Worm (Caenorhabditis elegans) whole organism, late embryonic: ENCODE measurements around the gene B0272.4.

Experiments used
- C08G9.2 ChIP-seq: sonication (generic microtip); optimal IDR thresholded peaks from 2 replicates; lab custom pipeline; 2016; ENCODE audit warnings: mild to moderate bottlenecking, missing genetic modification characterization, moderate library complexity, missing compliant biosample characterization
- C38D4.7 ChIP-seq: fragments of 200-800 bp; sonication (Bioruptor generic); optimal IDR thresholded peaks from 2 replicates; lab custom pipeline; 2018; ENCODE audit warnings: mild to moderate bottlenecking, missing genetic modification characterization, moderate library complexity, missing compliant biosample characterization
- K02D7.2 ChIP-seq: sonication (generic microtip); optimal IDR thresholded peaks from 2 replicates; lab custom pipeline; 2017; ENCODE audit warnings: mild to moderate bottlenecking, missing genetic modification characterization, missing compliant biosample characterization
- K09A11.1 ChIP-seq: sonication (generic microtip); optimal IDR thresholded peaks from 2 replicates; lab custom pipeline; 2017; ENCODE audit warnings: antibody characterized with exemption, mild to moderate bottlenecking, missing genetic modification characterization, missing compliant biosample characterization; ENCODE audit not compliant: insufficient read depth
- T23F11.4 ChIP-seq: fragments of 200-800 bp; sonication (Bioruptor generic); optimal IDR thresholded peaks from 2 replicates; lab custom pipeline; 2018; ENCODE audit warnings: mild to moderate bottlenecking, missing genetic modification characterization, missing compliant biosample characterization
- ahr-1 ChIP-seq: sonication (generic microtip); optimal IDR thresholded peaks from 2 replicates; lab custom pipeline; 2016; ENCODE audit warnings: missing genetic modification characterization, missing compliant biosample characterization
- ceh-18 ChIP-seq: sonication (generic microtip); optimal IDR thresholded peaks from 2 replicates; lab custom pipeline; 2016; ENCODE audit warnings: missing genetic modification characterization, missing compliant biosample characterization
- ceh-19 ChIP-seq: fragments of 200-800 bp; sonication (Bioruptor generic); optimal IDR thresholded peaks from 2 replicates; lab custom pipeline; 2018; ENCODE audit warnings: mild to moderate bottlenecking, missing genetic modification characterization, missing compliant biosample characterization
- ceh-22 ChIP-seq: sonication (generic microtip); optimal IDR thresholded peaks from 2 replicates; lab custom pipeline; 2017; ENCODE audit warnings: missing biosample characterization, missing genetic modification characterization
- ceh-34 ChIP-seq: sonication (generic microtip); optimal IDR thresholded peaks from 2 replicates; lab custom pipeline; 2016; ENCODE audit warnings: mild to moderate bottlenecking, missing genetic modification characterization, missing compliant biosample characterization
- ceh-48 ChIP-seq: sonication (generic microtip); optimal IDR thresholded peaks from 2 replicates; lab custom pipeline; 2016; ENCODE audit warnings: missing genetic modification characterization, inconsistent platforms, missing compliant biosample characterization
- ceh-9 ChIP-seq: sonication (generic microtip); optimal IDR thresholded peaks from 2 replicates; lab custom pipeline; 2016; ENCODE audit warnings: mild to moderate bottlenecking, missing genetic modification characterization, inconsistent platforms, missing compliant biosample characterization
- che-1 ChIP-seq: sonication (generic microtip); optimal IDR thresholded peaks from 2 replicates; lab custom pipeline; 2016; ENCODE audit warnings: mild to moderate bottlenecking, missing genetic modification characterization, missing compliant biosample characterization
- dve-1 ChIP-seq: sonication (generic microtip); optimal IDR thresholded peaks from 2 replicates; lab custom pipeline; 2017; ENCODE audit warnings: antibody characterized with exemption, mild to moderate bottlenecking, missing genetic modification characterization, missing compliant biosample characterization
- elt-2 ChIP-seq: sonication (generic microtip); optimal IDR thresholded peaks from 2 replicates; lab custom pipeline; 2016; ENCODE audit warnings: missing genetic modification reagents, missing genetic modification characterization, missing compliant biosample characterization
- ets-4 ChIP-seq: sonication (generic microtip); optimal IDR thresholded peaks from 2 replicates; lab custom pipeline; 2016; ENCODE audit warnings: missing genetic modification characterization, missing compliant biosample characterization
- fkh-10 ChIP-seq: fragments of 150-350 bp; optimal IDR thresholded peaks from 2 replicates; lab custom pipeline; 2014; ENCODE audit warnings: missing biosample characterization, missing genetic modification reagents, missing genetic modification characterization
- gmeb-2 ChIP-seq: sonication (generic microtip); optimal IDR thresholded peaks from 2 replicates; lab custom pipeline; 2016; ENCODE audit warnings: missing genetic modification characterization, inconsistent platforms, missing compliant biosample characterization
- hlh-6 ChIP-seq: sonication (generic microtip); optimal IDR thresholded peaks from 2 replicates; lab custom pipeline; 2016; ENCODE audit warnings: missing genotype, missing genetic modification characterization, missing compliant biosample characterization
- lim-6 ChIP-seq: sonication (generic microtip); optimal IDR thresholded peaks from 2 replicates; lab custom pipeline; 2016; ENCODE audit warnings: missing genetic modification characterization, missing compliant biosample characterization
- nhr-11 ChIP-seq: fragments of 150-350 bp; optimal IDR thresholded peaks from 2 replicates; lab custom pipeline; 2014; ENCODE audit warnings: missing biosample characterization, missing genetic modification characterization
- nhr-232 ChIP-seq: sonication (generic microtip); optimal IDR thresholded peaks from 2 replicates; lab custom pipeline; 2016; ENCODE audit warnings: missing genetic modification characterization, missing compliant biosample characterization
- pag-3 ChIP-seq: sonication (generic microtip); optimal IDR thresholded peaks from 2 replicates; lab custom pipeline; 2016; ENCODE audit warnings: missing compliant biosample characterization, missing genetic modification characterization, borderline replicate concordance
- pat-9 ChIP-seq: fragments of 200-800 bp; sonication (Bioruptor generic); optimal IDR thresholded peaks from 2 replicates; lab custom pipeline; 2018; ENCODE audit warnings: mild to moderate bottlenecking, missing genetic modification characterization, moderate library complexity, missing compliant biosample characterization
- pha-4 ChIP-seq: fragments of 150-350 bp; optimal IDR thresholded peaks from 2 replicates; lab custom pipeline; 2018; ENCODE audit warnings: missing biosample characterization, missing genetic modification reagents, missing genetic modification characterization
- pqm-1 ChIP-seq: sonication (generic microtip); optimal IDR thresholded peaks from 2 replicates; lab custom pipeline; 2016; ENCODE audit warnings: missing genetic modification characterization, missing compliant biosample characterization
- pros-1 ChIP-seq: fragments of 150-350 bp; optimal IDR thresholded peaks from 2 replicates; lab custom pipeline; 2014; ENCODE audit warnings: missing biosample characterization, missing genetic modification reagents, missing genetic modification characterization
- ref-2 ChIP-seq: sonication (generic microtip); optimal IDR thresholded peaks from 2 replicates; lab custom pipeline; 2016; ENCODE audit warnings: missing genetic modification characterization, missing compliant biosample characterization
- rnt-1 ChIP-seq: sonication (generic microtip); optimal IDR thresholded peaks from 2 replicates; lab custom pipeline; 2016; ENCODE audit warnings: missing genetic modification characterization, missing compliant biosample characterization
- sdc-2 ChIP-seq: sonication (generic microtip); optimal IDR thresholded peaks from 2 replicates; lab custom pipeline; 2016; ENCODE audit warnings: missing genotype, missing genetic modification characterization, missing compliant biosample characterization
- sox-2 ChIP-seq: fragments of 200-800 bp; sonication (Bioruptor generic); IDR thresholded peaks from 2 replicates; pipeline ENCODE4 v1.3.6; 2022; ENCODE audit warnings: missing genetic modification reagents, missing genetic modification characterization, missing compliant biosample characterization
- sox-4 ChIP-seq: sonication (generic microtip); optimal IDR thresholded peaks from 2 replicates; lab custom pipeline; 2017; ENCODE audit warnings: mild to moderate bottlenecking, missing genetic modification characterization, inconsistent platforms, missing compliant biosample characterization
- tbx-7 ChIP-seq: sonication (generic microtip); optimal IDR thresholded peaks from 2 replicates; lab custom pipeline; 2016; ENCODE audit warnings: missing genotype, missing genetic modification characterization, missing compliant biosample characterization
- unc-42 ChIP-seq: sonication (generic microtip); optimal IDR thresholded peaks from 2 replicates; lab custom pipeline; 2016; ENCODE audit warnings: missing genotype, missing genetic modification characterization, missing compliant biosample characterization
- unc-55 ChIP-seq: sonication (generic microtip); optimal IDR thresholded peaks from 2 replicates; lab custom pipeline; 2017; ENCODE audit warnings: missing biosample characterization, missing genetic modification reagents, missing genetic modification characterization
- unc-86 ChIP-seq: sonication (generic microtip); optimal IDR thresholded peaks from 2 replicates; lab custom pipeline; 2016; ENCODE audit warnings: missing genetic modification characterization, missing compliant biosample characterization
- zip-5 ChIP-seq: sonication (generic microtip); optimal IDR thresholded peaks from 2 replicates; lab custom pipeline; 2016; ENCODE audit warnings: missing genetic modification characterization, missing compliant biosample characterization

B0272.4 gene

ce11 chrX:9402464-9402863, 25.8 kb upstream of the B0272.4 start:
- no peak for TF ChIP-seq C38D4.7 (GFP tag; lab: Kevin White, UChicago)
- TF ChIP-seq tbx-7 (tag; lab: Kevin White, UChicago): no peak
- no peak for TF ChIP-seq K09A11.1 (tag; lab: Kevin White, UChicago)
- TF ChIP-seq ets-4 (tag; lab: Kevin White, UChicago): no peak
- no peak for TF ChIP-seq lim-6 (tag; lab: Kevin White, UChicago)
- TF ChIP-seq dve-1 (tag; lab: Kevin White, UChicago): no peak
- TF ChIP-seq unc-86 (tag; lab: Kevin White, UChicago): no peak
- TF ChIP-seq pat-9: no peak
- no peak for TF ChIP-seq T23F11.4
- no peak for TF ChIP-seq sox-2 (GFP tag; lab: Robert Waterston, UW)
- TF ChIP-seq pha-4 (tag; lab: Kevin White, UChicago): no peak
- TF ChIP-seq ahr-1 (tag; lab: Kevin White, UChicago): no peak
- TF ChIP-seq gmeb-2 (tag; lab: Kevin White, UChicago): no peak
- TF ChIP-seq ref-2: no peak

- no peak for TF ChIP-seq C08G9.2
- no peak for TF ChIP-seq nhr-232 (tag; lab: Kevin White, UChicago)
- no peak for TF ChIP-seq K02D7.2 (tag; lab: Kevin White, UChicago)
- TF ChIP-seq sox-4 (tag; lab: Kevin White, UChicago): no peak
- TF ChIP-seq sox-2 (GFP tag; lab: Robert Waterston, UW): no peak
- TF ChIP-seq sdc-2 (tag; lab: Kevin White, UChicago): no peak
- TF ChIP-seq pqm-1 (tag; lab: Kevin White, UChicago): no peak
- no peak for TF ChIP-seq hlh-6 (tag; lab: Kevin White, UChicago)
Observed at ce11 chrX:9403622-9404255, 24.5 kb upstream of the B0272.4 start.

ce11 chrX:9405922-9406321, 22.3 kb upstream of the B0272.4 start:
- TF ChIP-seq ceh-34 (tag; lab: Kevin White, UChicago): no peak
- TF ChIP-seq zip-5 (tag; lab: Kevin White, UChicago): no peak
- TF ChIP-seq ceh-22 (tag; lab: Kevin White, UChicago): no peak
- TF ChIP-seq fkh-10 (GFP tag; lab: Kevin White, UChicago): no peak
- no peak for TF ChIP-seq unc-42
- peak; percentile 11 for TF ChIP-seq elt-2 (tag; lab: Kevin White, UChicago)
- no peak for TF ChIP-seq che-1 (tag; lab: Kevin White, UChicago)

- TF ChIP-seq rnt-1 (tag; lab: Kevin White, UChicago) (no peak), ceh-48 (tag; lab: Kevin White, UChicago) (no peak), nhr-11 (tag; lab: Kevin White, UChicago) (no peak), lim-6 (tag; lab: Kevin White, UChicago) (no peak), ceh-9 (tag; lab: Kevin White, UChicago) (no peak)
- TF ChIP-seq, all 69 proteins: peak for 0
Observed at ce11 chrX:9409114-9409513, 19.1 kb upstream of the B0272.4 start.

ce11 chrX:9410747-9411146, 17.5 kb upstream of the B0272.4 start:
- TF ChIP-seq ceh-22 (tag; lab: Kevin White, UChicago) (peak; percentile 7), C38D4.7 (GFP tag; lab: Kevin White, UChicago) (no peak)

ce11 chrX:9411675-9412074, 16.6 kb upstream of the B0272.4 start:
- TF ChIP-seq nhr-11 (tag; lab: Kevin White, UChicago) (no peak), nhr-232 (tag; lab: Kevin White, UChicago) (no peak), pag-3 (tag; lab: Kevin White, UChicago) (no peak), pros-1 (no peak), unc-55 (no peak), dve-1 (tag; lab: Kevin White, UChicago) (no peak), ceh-19 (GFP tag; lab: Kevin White, UChicago) (no peak), hlh-6 (tag; lab: Kevin White, UChicago) (no peak), ceh-18 (tag; lab: Kevin White, UChicago) (no peak)
